Worm (Caenorhabditis elegans): ENCODE results near the gene mrps-7.

Gene mrps-7

DNA sequence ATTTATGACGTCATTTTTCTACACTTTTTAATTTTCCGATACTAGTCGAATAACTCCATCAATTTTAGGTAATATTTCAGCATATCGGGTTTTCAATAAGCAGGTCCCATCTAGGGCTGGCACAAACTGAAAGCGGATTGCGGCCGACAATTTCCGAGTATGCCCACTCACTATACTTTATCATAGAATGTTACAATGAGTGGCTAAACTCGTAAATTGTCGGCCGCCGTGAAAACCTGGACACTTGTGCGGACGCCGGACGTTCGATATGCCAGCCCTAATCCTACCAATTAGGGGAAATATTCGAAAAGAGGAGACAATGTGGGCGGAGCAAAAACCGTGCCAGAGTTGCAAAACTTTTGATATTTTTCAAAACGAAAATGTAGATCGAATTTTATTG is 7.9 kb downstream of the mrps-7 start:
- TF ChIP-seq madf-9 (GFP tag; conservative IDR thresholded peaks at IDR 0.05), result no peak
- TF ChIP-seq snpc-1.2 (GFP tag; IDR thresholded peaks at IDR 0.05), result peak; percentile 65

DNA sequence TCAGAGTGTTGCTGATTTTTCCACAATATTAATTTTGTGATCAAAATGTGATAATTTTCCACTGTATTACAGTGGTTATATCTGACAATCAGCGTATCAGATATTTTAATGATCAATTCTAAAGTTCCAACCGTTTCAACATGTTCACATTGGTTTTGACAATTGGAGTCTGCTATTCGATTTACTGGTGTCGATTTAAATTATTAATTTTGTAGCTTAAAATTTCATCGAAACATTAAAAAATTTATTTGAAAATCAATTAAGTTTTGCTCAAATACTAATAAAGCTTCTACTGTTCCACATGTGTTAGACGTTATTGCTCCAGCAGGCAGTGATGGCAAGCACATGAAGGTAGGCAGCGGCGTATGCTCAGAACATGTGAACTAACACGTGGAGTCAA is 9.7 kb downstream of the mrps-7 start:
- TF ChIP-seq spr-3 (GFP tag; optimal IDR thresholded peaks at IDR 0.05) (no peak), lsy-2 (tag; optimal IDR thresholded peaks at IDR 0.05) (no peak), php-3 (GFP tag; IDR thresholded peaks at IDR 0.05) (no peak), snpc-1.2 (GFP tag; IDR thresholded peaks at IDR 0.05) (peak; percentile 59; the same call in 1 of the 2 replicates)

DNA sequence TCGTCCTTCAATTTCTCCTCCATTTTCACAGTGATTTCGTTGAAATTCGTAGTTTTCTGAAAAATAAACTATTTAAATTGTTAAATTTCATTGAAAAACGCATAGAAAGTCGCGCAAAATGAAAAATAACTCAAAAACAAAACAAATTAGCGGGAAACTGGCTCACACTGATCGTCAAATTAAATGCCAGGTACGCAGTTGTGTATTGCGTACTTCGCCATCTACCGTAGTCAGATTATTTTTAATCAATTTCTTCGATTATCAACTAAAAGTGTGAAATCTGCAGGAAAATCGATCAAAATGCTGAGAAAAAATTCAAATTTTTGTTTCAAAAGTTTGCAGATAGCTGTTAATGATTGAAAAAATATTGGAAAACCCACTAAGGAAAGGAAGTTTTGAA is 12.6 kb downstream of the mrps-7 start, which contains the start of gene Y57G11C.499:
Gene Y57G11C.499 (minus strand): TSS at position 23 of the 400 bp plus-strand sequence.
- TF ChIP-seq ztf-7 (tag; optimal IDR thresholded peaks at IDR 0.05), result no peak
- TF ChIP-seq nhr-48 (tag; optimal IDR thresholded peaks at IDR 0.05), result no peak
- peak; percentile 91 for TF ChIP-seq snpc-1.2 (GFP tag; IDR thresholded peaks at IDR 0.05)
- no peak for TF ChIP-seq T20F7.1 (GFP tag; optimal IDR thresholded peaks at IDR 0.05)
- no peak for TF ChIP-seq nhr-10 (tag; optimal IDR thresholded peaks at IDR 0.05)

DNA sequence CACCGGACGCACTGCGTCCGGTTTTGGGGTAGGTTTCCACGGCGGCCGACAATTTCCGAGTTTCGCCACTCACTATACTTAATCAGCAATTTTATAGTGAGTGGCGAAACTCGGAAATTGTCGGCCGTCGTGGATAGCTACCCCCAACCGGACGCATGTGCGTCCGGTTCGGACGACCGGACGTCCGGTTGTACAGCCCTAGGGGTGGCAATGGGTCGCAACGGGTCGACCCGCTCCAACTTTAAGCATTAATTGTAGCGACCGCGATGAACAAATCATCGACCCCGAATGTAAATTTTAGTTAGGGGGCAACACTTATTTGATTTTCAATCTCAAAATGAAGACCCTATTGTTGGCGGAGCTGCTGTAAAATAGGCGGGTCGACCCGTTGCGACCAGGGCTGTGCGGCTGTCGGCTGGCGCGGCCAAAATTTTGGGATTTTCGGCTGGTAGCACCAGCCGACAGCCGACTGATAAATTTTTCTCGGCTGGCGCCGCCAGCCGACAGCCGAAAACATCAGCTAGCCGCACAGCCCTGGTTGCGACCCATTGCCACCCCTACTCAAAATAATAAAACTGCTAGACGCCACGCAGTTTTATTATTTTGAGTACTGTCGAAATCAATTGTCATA is 19.8 kb downstream of the mrps-7 start:
- TF ChIP-seq set-16 (GFP tag; IDR thresholded peaks at IDR 0.05) (peak; percentile 84; the same call in 1 of the 2 replicates), lin-38 (GFP tag; IDR thresholded peaks at IDR 0.05) (peak; percentile 16; the same call in 1 of the 2 replicates), snpc-1.2 (GFP tag; IDR thresholded peaks at IDR 0.05) (peak; percentile 67; the same call in 1 of the 2 replicates)

DNA sequence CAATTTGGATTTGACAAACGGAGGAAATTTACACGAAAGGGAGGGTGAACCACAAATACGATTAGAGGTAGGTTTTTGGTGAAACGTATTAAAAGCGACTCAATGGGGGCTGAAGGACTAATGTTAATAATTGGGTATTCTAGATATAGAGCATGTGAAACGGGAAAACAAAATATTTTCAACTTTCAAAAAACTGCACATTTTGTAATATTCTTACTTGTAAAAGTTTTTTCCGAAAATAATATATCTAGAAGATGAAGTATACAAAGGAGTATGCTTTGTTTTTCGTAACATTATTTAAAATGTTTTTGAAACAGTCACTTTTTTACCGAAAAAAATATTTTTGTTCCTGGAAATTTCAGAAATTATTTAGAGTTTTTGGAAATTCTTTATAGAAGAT is 25.6 kb downstream of the mrps-7 start:
- TF ChIP-seq aha-1 (tag), result peak; percentile 96
- TF ChIP-seq dve-1 (tag; optimal IDR thresholded peaks at IDR 0.05; ENCODE audit: insufficient read depth), result no peak
- TF ChIP-seq mep-1 (tag; optimal IDR thresholded peaks at IDR 0.05), result no peak
- TF ChIP-seq tag-97 (GFP tag; IDR thresholded peaks at IDR 0.05), result no peak
- no peak for TF ChIP-seq hmg-1.1 (GFP tag; IDR thresholded peaks at IDR 0.05)
- TF ChIP-seq nhr-77 (tag; optimal IDR thresholded peaks at IDR 0.05), result no peak
- no peak for TF ChIP-seq gei-8 (GFP tag; optimal IDR thresholded peaks at IDR 0.05)
- TF ChIP-seq ceh-28 (tag; optimal IDR thresholded peaks at IDR 0.05), result no peak
- TF ChIP-seq Y75B8A.6 (GFP tag; IDR thresholded peaks at IDR 0.05), result no peak

DNA sequence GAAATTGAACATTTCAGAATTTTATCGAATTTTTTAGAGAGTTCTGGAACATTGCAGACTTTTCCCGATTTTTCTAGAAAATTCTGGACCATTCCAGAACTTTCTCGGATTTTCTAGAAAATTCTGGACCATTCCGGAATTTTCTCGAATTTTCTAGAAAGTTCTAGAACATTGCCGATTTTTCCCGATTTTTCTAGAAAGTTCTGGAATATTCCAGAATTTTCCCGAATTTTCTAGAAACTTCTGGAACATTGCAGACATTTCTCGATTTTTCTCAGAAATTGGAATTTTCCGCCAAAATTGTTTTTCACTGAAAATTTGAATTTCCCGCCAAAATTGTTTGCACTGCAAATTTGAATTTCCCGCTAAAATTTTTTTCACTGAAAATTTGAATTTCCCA is 27.4 kb downstream of the mrps-7 start:
- TF ChIP-seq snpc-1.2 (GFP tag; IDR thresholded peaks at IDR 0.05) (0 out of 2 replicates have a peak, but pooled peaks have one; percentile 11), lin-38 (GFP tag; IDR thresholded peaks at IDR 0.05) (peak; percentile 37), hmg-1.1 (GFP tag; IDR thresholded peaks at IDR 0.05) (0 out of 2 replicates have a peak, but pooled peaks have one; percentile 32)

DNA sequence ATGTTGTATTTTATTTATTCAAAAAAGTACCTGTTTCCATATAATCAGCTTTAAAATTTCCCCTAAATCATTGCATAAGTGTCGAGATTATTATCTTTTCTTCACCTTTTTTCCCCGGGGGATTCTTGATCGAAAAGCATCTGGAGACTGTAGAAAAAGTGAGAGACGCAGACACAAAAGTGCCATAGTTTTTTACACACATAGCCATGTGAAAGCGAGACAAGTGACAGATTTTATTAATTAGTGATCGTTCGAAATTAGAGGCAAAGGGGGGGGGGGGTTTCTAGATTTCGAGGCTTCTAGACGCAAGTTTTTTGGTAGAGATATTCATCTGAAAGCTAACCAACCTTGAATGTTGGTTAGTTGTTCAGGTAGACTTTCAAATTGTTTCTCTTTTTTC is 38.3 kb downstream of the mrps-7 start:
- TF ChIP-seq hlh-30 (tag; optimal IDR thresholded peaks at IDR 0.05; ENCODE audit: insufficient read depth) (peak; percentile 0), lin-1 (GFP tag; IDR thresholded peaks at IDR 0.05) (no peak)

DNA sequence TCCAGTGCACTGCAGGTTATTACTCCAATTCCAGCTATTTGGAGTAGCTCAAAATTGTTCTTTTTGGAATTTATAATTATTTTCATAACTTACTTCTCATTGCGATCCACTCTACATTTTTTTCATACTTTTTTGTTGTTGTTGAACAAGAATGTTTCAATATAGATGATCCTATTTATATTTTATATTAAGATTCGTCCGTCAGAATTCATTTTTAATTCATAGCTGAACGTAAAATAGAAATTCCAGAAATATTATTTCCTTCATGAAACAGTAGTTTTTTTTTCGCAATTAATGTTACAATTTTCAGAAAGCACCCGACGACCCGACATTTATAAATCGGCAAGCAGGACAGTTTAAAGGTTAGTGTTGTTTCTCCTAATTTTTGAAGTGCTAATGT is 39.3 kb downstream of the mrps-7 start, which contains the start of gene Y57G11C.42:
Gene Y57G11C.42 (plus strand): TSS at position 301 of the 400 bp plus-strand sequence.
- TF ChIP-seq hif-1 (tag; optimal IDR thresholded peaks at IDR 0.05), result no peak
- TF ChIP-seq nhr-77 (tag; optimal IDR thresholded peaks at IDR 0.05), result no peak
- no peak for TF ChIP-seq aha-1 (tag)
- TF ChIP-seq madf-9 (GFP tag; conservative IDR thresholded peaks at IDR 0.05), result no peak
- TF ChIP-seq mxl-2 (GFP tag; conservative IDR thresholded peaks at IDR 0.05), result no peak
- TF ChIP-seq mes-2 (tag; optimal IDR thresholded peaks at IDR 0.05; ENCODE audit: poor library complexity, severe bottlenecking), result no peak
- no peak for TF ChIP-seq nhr-28 (tag; optimal IDR thresholded peaks at IDR 0.05)
- TF ChIP-seq mdt-29 (GFP tag; IDR thresholded peaks at IDR 0.05), result no peak
- TF ChIP-seq Y48G9A.11 (GFP tag; IDR thresholded peaks at IDR 0.05), result no peak
- TF ChIP-seq R02D3.7 (tag; optimal IDR thresholded peaks at IDR 0.05), result no peak
- no peak for TF ChIP-seq lin-38 (GFP tag; IDR thresholded peaks at IDR 0.05)
- no peak for TF ChIP-seq F10B5.3 (tag; optimal IDR thresholded peaks at IDR 0.05)
- no peak for TF ChIP-seq daf-19 (GFP tag; conservative IDR thresholded peaks at IDR 0.05)
- no peak for TF ChIP-seq zag-1 (tag; optimal IDR thresholded peaks at IDR 0.05)
- TF ChIP-seq hlh-30 (tag; optimal IDR thresholded peaks at IDR 0.05; ENCODE audit: insufficient read depth), result no peak
- no peak for TF ChIP-seq pha-4 (GFP tag; IDR thresholded peaks at IDR 0.05)
- TF ChIP-seq pha-4 (tag; optimal IDR thresholded peaks at IDR 0.05), result no peak
- no peak for TF ChIP-seq unc-130 (GFP tag; optimal IDR thresholded peaks at IDR 0.05)

All from whole organism, L4 larva.